Worm (Caenorhabditis elegans) whole organism, midembryonic: ENCODE measurements around the gene cul-1.

Experiments used
- T22C8.4 ChIP-seq: fragments of 200-800 bp; sonication (Bioruptor generic); IDR thresholded peaks from 2 replicates; pipeline ENCODE4 v1.3.6; 2022; ENCODE audit warnings: missing genetic modification characterization, missing compliant biosample characterization
- cog-1 ChIP-seq: sonication (generic microtip); optimal IDR thresholded peaks from 2 replicates; lab custom pipeline; 2016; ENCODE audit warnings: missing genetic modification characterization, missing compliant biosample characterization
- flt-1 ChIP-seq: fragments of 200-800 bp; sonication (Bioruptor generic); IDR thresholded peaks from 2 replicates; pipeline ENCODE4 v1.3.6; 2022; ENCODE audit warnings: missing genetic modification characterization, missing compliant biosample characterization
- klf-2 ChIP-seq: fragments of 200-800 bp; sonication (Bioruptor generic); conservative IDR thresholded peaks from 2 replicates; pipeline ENCODE4 v1.3.6; 2022; ENCODE audit warnings: missing genetic modification reagents, missing genetic modification characterization, missing compliant biosample characterization
- med-1 ChIP-seq: sonication (generic microtip); optimal IDR thresholded peaks from 2 replicates; lab custom pipeline; 2017; ENCODE audit warnings: missing genetic modification characterization, mild to moderate bottlenecking, missing compliant biosample characterization, antibody characterized with exemption, missing genetic modification reagents; ENCODE audit not compliant: insufficient read depth
- ref-1 ChIP-seq: fragments of 200-800 bp; sonication (Bioruptor generic); conservative IDR thresholded peaks from 2 replicates; pipeline ENCODE4 v1.3.6; 2022; ENCODE audit warnings: missing genetic modification reagents, missing genetic modification characterization, missing compliant biosample characterization
- tab-1 ChIP-seq: fragments of 200-800 bp; sonication (Bioruptor generic); IDR thresholded peaks from 2 replicates; pipeline ENCODE4 v1.3.6; 2022; ENCODE audit warnings: missing genetic modification characterization, missing compliant biosample characterization
- ztf-23 ChIP-seq: fragments of 200-800 bp; sonication (Bioruptor generic); IDR thresholded peaks from 2 replicates; pipeline ENCODE4 v1.3.6; 2022; ENCODE audit warnings: missing genetic modification reagents, missing genetic modification characterization, missing compliant biosample characterization
- ztf-29 ChIP-seq: fragments of 200-800 bp; sonication (Bioruptor generic); IDR thresholded peaks from 2 replicates; pipeline ENCODE4 v1.3.6; 2022; ENCODE audit warnings: missing genetic modification reagents, missing genetic modification characterization, missing compliant biosample characterization

cul-1 gene

ce11 chrIII:10446730-10447129 lies 24.3 kb upstream of the cul-1 start, which contains the start of gene H04D03.7:
Gene H04D03.7 (minus strand): TSS chrIII:10446830.
- TF ChIP-seq cog-1 (tag; lab: Kevin White, UChicago), result no peak
- no peak for TF ChIP-seq ztf-29 (GFP tag; lab: Robert Waterston, UW)
- no peak for TF ChIP-seq med-1 (GFP tag; lab: Kevin White, UChicago)
- TF ChIP-seq klf-2 (GFP tag; lab: Robert Waterston, UW), result no peak
- TF ChIP-seq tab-1 (GFP tag; lab: Robert Waterston, UW), result no peak
- TF ChIP-seq ref-1 (GFP tag; lab: Robert Waterston, UW), result no peak
- no peak for TF ChIP-seq ztf-23
- no peak for TF ChIP-seq T22C8.4 (GFP tag; lab: Robert Waterston, UW)
- TF ChIP-seq flt-1 (GFP tag; lab: Robert Waterston, UW), result no peak

ce11 chrIII:10451012-10451411 lies 20.0 kb upstream of the cul-1 start, which contains the start of gene H04D03.4:
Gene H04D03.4 (minus strand): TSS chrIII:10451112.
- TF ChIP-seq cog-1 (tag; lab: Kevin White, UChicago) (no peak), flt-1 (GFP tag; lab: Robert Waterston, UW) (no peak), tab-1 (GFP tag; lab: Robert Waterston, UW) (no peak), T22C8.4 (GFP tag; lab: Robert Waterston, UW) (no peak), ztf-29 (GFP tag; lab: Robert Waterston, UW) (no peak), ref-1 (GFP tag; lab: Robert Waterston, UW) (no peak), klf-2 (GFP tag; lab: Robert Waterston, UW) (no peak), med-1 (GFP tag; lab: Kevin White, UChicago) (no peak), ztf-23 (no peak)

ce11 chrIII:10460427-10461163 lies 10.4 kb upstream of the cul-1 start, which contains the start of gene ecps-1:
Gene ecps-1 (minus strand): TSS chrIII:10460551.
- peak; percentile 59 for TF ChIP-seq cog-1 (tag; lab: Kevin White, UChicago)
- TF ChIP-seq ref-1 (GFP tag; lab: Robert Waterston, UW), result no peak
- TF ChIP-seq klf-2 (GFP tag; lab: Robert Waterston, UW), result peak; percentile 79
- TF ChIP-seq T22C8.4 (GFP tag; lab: Robert Waterston, UW), result 0 out of 2 replicates have a peak, but pooled peaks have one; percentile 6
- TF ChIP-seq ztf-29 (GFP tag; lab: Robert Waterston, UW), result 0 out of 2 replicates have a peak, but pooled peaks have one; percentile 39
- TF ChIP-seq flt-1 (GFP tag; lab: Robert Waterston, UW), result peak; percentile 77
- TF ChIP-seq ztf-23, result peak; percentile 90
- no peak for TF ChIP-seq tab-1 (GFP tag; lab: Robert Waterston, UW)
- TF ChIP-seq med-1 (GFP tag; lab: Kevin White, UChicago), result no peak

ce11 chrIII:10461164-10461546 lies 9.9 kb upstream of the cul-1 start, which contains the start of gene atx-2:
Gene atx-2 (plus strand): TSS chrIII:10461389.
- TF ChIP-seq flt-1 (GFP tag; lab: Robert Waterston, UW) (peak; percentile 99), cog-1 (tag; lab: Kevin White, UChicago) (peak; percentile 95), med-1 (GFP tag; lab: Kevin White, UChicago) (peak; percentile 99), T22C8.4 (GFP tag; lab: Robert Waterston, UW) (peak; percentile 98), tab-1 (GFP tag; lab: Robert Waterston, UW) (peak; percentile 98), klf-2 (GFP tag; lab: Robert Waterston, UW) (peak; percentile 99), ztf-29 (GFP tag; lab: Robert Waterston, UW) (peak; percentile 98), ref-1 (GFP tag; lab: Robert Waterston, UW) (peak; percentile 91), ztf-23 (peak; percentile 98)

- no peak for TF ChIP-seq med-1 (GFP tag; lab: Kevin White, UChicago)
- TF ChIP-seq ref-1 (GFP tag; lab: Robert Waterston, UW), result no peak
- no peak for TF ChIP-seq T22C8.4 (GFP tag; lab: Robert Waterston, UW)
- TF ChIP-seq ztf-23, result no peak
- no peak for TF ChIP-seq klf-2 (GFP tag; lab: Robert Waterston, UW)
- no peak for TF ChIP-seq cog-1 (tag; lab: Kevin White, UChicago)
- no peak for TF ChIP-seq flt-1 (GFP tag; lab: Robert Waterston, UW)
- TF ChIP-seq ztf-29 (GFP tag; lab: Robert Waterston, UW), result no peak
- no peak for TF ChIP-seq tab-1 (GFP tag; lab: Robert Waterston, UW)
These were observed 8.0 kb upstream of the cul-1 start for ce11 chrIII:10462935-10463548.

ce11 chrIII:10463653-10464052 lies 7.4 kb upstream of the cul-1 start:
- TF ChIP-seq ztf-29 (GFP tag; lab: Robert Waterston, UW) (no peak), tab-1 (GFP tag; lab: Robert Waterston, UW) (no peak), flt-1 (GFP tag; lab: Robert Waterston, UW) (no peak), klf-2 (GFP tag; lab: Robert Waterston, UW) (no peak), ztf-23 (no peak), med-1 (GFP tag; lab: Kevin White, UChicago) (no peak), ref-1 (GFP tag; lab: Robert Waterston, UW) (no peak), T22C8.4 (GFP tag; lab: Robert Waterston, UW) (no peak), cog-1 (tag; lab: Kevin White, UChicago) (no peak)

ce11 chrIII:10464455-10464854 lies 6.6 kb upstream of the cul-1 start:
- TF ChIP-seq klf-2 (GFP tag; lab: Robert Waterston, UW) (no peak), ref-1 (GFP tag; lab: Robert Waterston, UW) (no peak), tab-1 (GFP tag; lab: Robert Waterston, UW) (no peak), med-1 (GFP tag; lab: Kevin White, UChicago) (no peak), ztf-29 (GFP tag; lab: Robert Waterston, UW) (no peak), T22C8.4 (GFP tag; lab: Robert Waterston, UW) (no peak), cog-1 (tag; lab: Kevin White, UChicago) (no peak), flt-1 (GFP tag; lab: Robert Waterston, UW) (no peak)

- TF ChIP-seq klf-2 (GFP tag; lab: Robert Waterston, UW), result no peak
- TF ChIP-seq tab-1 (GFP tag; lab: Robert Waterston, UW), result no peak
- no peak for TF ChIP-seq ztf-23
- no peak for TF ChIP-seq med-1 (GFP tag; lab: Kevin White, UChicago)
- no peak for TF ChIP-seq flt-1 (GFP tag; lab: Robert Waterston, UW)
- no peak for TF ChIP-seq ztf-29 (GFP tag; lab: Robert Waterston, UW)
- no peak for TF ChIP-seq cog-1 (tag; lab: Kevin White, UChicago)
- TF ChIP-seq ref-1 (GFP tag; lab: Robert Waterston, UW), result no peak
- TF ChIP-seq T22C8.4 (GFP tag; lab: Robert Waterston, UW), result no peak
These were observed 1.4 kb upstream of the cul-1 start, which contains the start of gene D2045.5 for ce11 chrIII:10469574-10470055. Gene D2045.5 (minus strand): TSS chrIII:10469624.
